Worm (Caenorhabditis elegans) whole organism, mixed stage, embryonic: Measurements from ENCODE around the gene F01D5.1.

Experiments
- lin-13 ChIP-seq: fragments of 150-350 bp; optimal IDR thresholded peaks from 2 replicates; lab custom pipeline; 2014; ENCODE audit warnings: missing biosample characterization, missing genetic modification characterization
- nhr-237 ChIP-seq: fragments of 150-350 bp; optimal IDR thresholded peaks from 2 replicates; lab custom pipeline; 2014; ENCODE audit warnings: missing biosample characterization, missing genetic modification characterization
- snpc-4 ChIP-seq: fragments of 150-350 bp; optimal IDR thresholded peaks from 2 replicates; lab custom pipeline; 2014; ENCODE audit warnings: missing biosample characterization, missing genetic modification characterization
- unc-62 ChIP-seq: fragments of 150-350 bp; optimal IDR thresholded peaks from 2 replicates; lab custom pipeline; 2014; ENCODE audit warnings: missing biosample characterization, missing genetic modification reagents, missing genetic modification characterization
- ztf-11 ChIP-seq: fragments of 150-350 bp; optimal IDR thresholded peaks from 2 replicates; lab custom pipeline; 2014; ENCODE audit warnings: missing biosample characterization, missing genetic modification characterization

- no peak for TF ChIP-seq lin-13 (tag; lab: Kevin White, UChicago)
- TF ChIP-seq ztf-11 (tag; lab: Kevin White, UChicago), result no peak
- no peak for TF ChIP-seq nhr-237 (tag; lab: Kevin White, UChicago)
- no peak for TF ChIP-seq snpc-4
- no peak for TF ChIP-seq unc-62 (GFP tag; lab: Kevin White, UChicago)
Observed at ce11 chrII:13961567-13961966, 35.8 kb downstream of the F01D5.1 start.
